Fruit fly (Drosophila melanogaster) whole organism, prepupa: ENCODE data around the gene CG13312.

Experiments used
- CG10631 ChIP-seq: fragments of 200-800 bp; sonication (Bioruptor generic); optimal IDR thresholded peaks from 2 replicates; lab custom pipeline; 2016; ENCODE audit warnings: missing biosample characterization, missing genetic modification characterization
- CG10669 ChIP-seq: fragments of 200-800 bp; sonication (Bioruptor generic); optimal IDR thresholded peaks from 3 replicates; lab custom pipeline; 2018; ENCODE audit warnings: missing biosample characterization, mild to moderate bottlenecking, missing genetic modification characterization, moderate library complexity
- CG15336 ChIP-seq: fragments of 200-800 bp; sonication (Bioruptor generic); IDR thresholded peaks from 2 replicates; pipeline ENCODE4 v1.3.6; 2022; ENCODE audit warnings: missing biosample characterization, missing genetic modification characterization
- CG31627 ChIP-seq: fragments of 200-800 bp; sonication (Bioruptor generic); optimal IDR thresholded peaks from 3 replicates; lab custom pipeline; 2016; ENCODE audit warnings: missing biosample characterization, missing genetic modification characterization
- CG32006 ChIP-seq: fragments of 200-800 bp; sonication (Bioruptor generic); optimal IDR thresholded peaks from 3 replicates; lab custom pipeline; 2017; ENCODE audit warnings: missing biosample characterization, mild to moderate bottlenecking, missing genetic modification characterization
- CG3919 ChIP-seq: fragments of 200-800 bp; sonication (Bioruptor generic); optimal IDR thresholded peaks from 3 replicates; lab custom pipeline; 2016; ENCODE audit warnings: missing biosample characterization, missing genetic modification characterization
- CG4318 ChIP-seq: fragments of 200-800 bp; sonication (Bioruptor generic); optimal IDR thresholded peaks from 3 replicates; lab custom pipeline; 2017; ENCODE audit warnings: missing biosample characterization, mild to moderate bottlenecking, missing genetic modification characterization
- CG6163 ChIP-seq: fragments of 200-800 bp; sonication (Bioruptor generic); IDR thresholded peaks from 3 replicates; pipeline ENCODE4 v1.3.6; 2022; ENCODE audit warnings: missing biosample characterization, missing genetic modification characterization
- CG6792 ChIP-seq: fragments of 200-800 bp; sonication (Bioruptor generic); optimal IDR thresholded peaks from 3 replicates; lab custom pipeline; 2016; ENCODE audit warnings: missing biosample characterization, missing genetic modification characterization
- CG6808 ChIP-seq: fragments of 200-800 bp; sonication (Bioruptor generic); optimal IDR thresholded peaks from 3 replicates; lab custom pipeline; 2017; ENCODE audit warnings: missing biosample characterization, missing genetic modification characterization, mild to moderate bottlenecking, moderate library complexity, missing genetic modification reagents
- CG6854 ChIP-seq: fragments of 200-800 bp; sonication (Bioruptor generic); optimal IDR thresholded peaks from 2 replicates; lab custom pipeline; 2017; ENCODE audit warnings: missing biosample characterization, mild to moderate bottlenecking, missing genetic modification characterization
- CG8119 ChIP-seq: fragments of 200-800 bp; sonication (Bioruptor generic); IDR thresholded peaks from 3 replicates; pipeline ENCODE4 v1.3.6; 2022; ENCODE audit warnings: missing biosample characterization, missing genetic modification characterization
- CG8319 ChIP-seq: fragments of 200-800 bp; sonication (Bioruptor generic); optimal IDR thresholded peaks from 3 replicates; lab custom pipeline; 2016; ENCODE audit warnings: missing biosample characterization, missing genetic modification characterization
- CG9139 ChIP-seq: fragments of 200-800 bp; sonication (Bioruptor generic); optimal IDR thresholded peaks from 3 replicates; lab custom pipeline; 2017; ENCODE audit warnings: missing biosample characterization, mild to moderate bottlenecking, missing genetic modification characterization
- Eip78C ChIP-seq: fragments of 200-800 bp; sonication (Bioruptor generic); peaks from one replicate; lab custom pipeline; 2016; ENCODE audit warnings: missing biosample characterization, missing genetic modification characterization
- Eip93F ChIP-seq: fragments of 200-800 bp; sonication (Bioruptor generic); optimal IDR thresholded peaks from 2 replicates; lab custom pipeline; 2016; ENCODE audit warnings: missing biosample characterization, mild to moderate bottlenecking, missing genetic modification characterization
- Ets96B ChIP-seq: fragments of 200-800 bp; optimal IDR thresholded peaks from 2 replicates; lab custom pipeline; 2019; ENCODE audit warnings: missing biosample characterization, mild to moderate bottlenecking, missing genetic modification characterization, moderate library complexity
- Hr38 ChIP-seq: sonication (Bioruptor generic); optimal IDR thresholded peaks from 2 replicates; lab custom pipeline; 2016; ENCODE audit warnings: missing biosample characterization, missing genetic modification characterization
- Hr39 ChIP-seq: fragments of 200-800 bp; sonication (Bioruptor generic); optimal IDR thresholded peaks from 2 replicates; lab custom pipeline; 2016; ENCODE audit warnings: missing biosample characterization, missing genetic modification characterization
- Hr4 ChIP-seq: fragments of 200-800 bp; sonication (Bioruptor generic); optimal IDR thresholded peaks from 3 replicates; lab custom pipeline; 2016; ENCODE audit warnings: missing biosample characterization, missing genetic modification characterization
- OdsH ChIP-seq: fragments of 200-800 bp; sonication (Bioruptor generic); optimal IDR thresholded peaks from 3 replicates; lab custom pipeline; 2016; ENCODE audit warnings: missing biosample characterization, missing genetic modification characterization
- acj6 ChIP-seq: fragments of 200-800 bp; sonication (Bioruptor generic); optimal IDR thresholded peaks from 3 replicates; lab custom pipeline; 2016; ENCODE audit warnings: missing biosample characterization, missing genetic modification characterization
- dac ChIP-seq: fragments of 200-800 bp; sonication (Bioruptor generic); optimal IDR thresholded peaks from 2 replicates; lab custom pipeline; 2017; ENCODE audit warnings: missing biosample characterization, mild to moderate bottlenecking, missing genetic modification characterization
- eg ChIP-seq: fragments of 200-800 bp; sonication (Bioruptor generic); IDR thresholded peaks from 3 replicates; pipeline ENCODE4 v1.3.6; 2022; ENCODE audit warnings: missing biosample characterization, missing genetic modification characterization
- fkh ChIP-seq: fragments of 200-800 bp; sonication (Bioruptor generic); optimal IDR thresholded peaks from 3 replicates; lab custom pipeline; 2017; ENCODE audit warnings: missing biosample characterization, mild to moderate bottlenecking, missing genetic modification characterization, moderate library complexity
- lz ChIP-seq: fragments of 200-800 bp; sonication (Bioruptor generic); optimal IDR thresholded peaks from 3 replicates; lab custom pipeline; 2016; ENCODE audit warnings: missing biosample characterization, missing genetic modification characterization
- net ChIP-seq: fragments of 200-800 bp; sonication (Bioruptor generic); optimal IDR thresholded peaks from 3 replicates; lab custom pipeline; 2016; ENCODE audit warnings: missing biosample characterization, missing genetic modification characterization
- pdm3 ChIP-seq: fragments of 200-800 bp; sonication (Bioruptor generic); optimal IDR thresholded peaks from 3 replicates; lab custom pipeline; 2016; ENCODE audit warnings: missing biosample characterization, missing genetic modification characterization
- salr ChIP-seq, 2 experiments: fragments of 200-800 bp; sonication (Bioruptor generic); optimal IDR thresholded peaks; 3 replicates each; lab custom pipeline; 2016 to 2018; ENCODE audit warnings: missing biosample characterization in 2 of 2, missing genetic modification characterization in 2 of 2, mild to moderate bottlenecking in 1 of 2
- ss ChIP-seq, 2 experiments: fragments of 200-800 bp; sonication (Bioruptor generic); optimal IDR thresholded peaks; 2 replicates in 1 of 2; 3 replicates in 1 of 2; lab custom pipeline; 2017 to 2018; ENCODE audit warnings: mild to moderate bottlenecking in 2 of 2, missing biosample characterization in 2 of 2, missing genetic modification characterization in 2 of 2, moderate library complexity in 1 of 2
- svp ChIP-seq: fragments of 200-800 bp; sonication (Bioruptor generic); peaks from one replicate; lab custom pipeline; 2016; ENCODE audit warnings: missing biosample characterization, missing genetic modification characterization

Gene CG13312

dm6 chr3L:8807113-8807651, at the start of gene CG13312, which contains the start of gene CG32024:
Gene CG13312, minus strand, starts transcription at chr3L:8807213.
Gene CG32024, plus strand, starts transcription at chr3L:8807601.
- peak; percentile 27 for TF ChIP-seq fkh (GFP tag; lab: Kevin White, UChicago)
- no peak for TF ChIP-seq CG32006 (GFP tag; lab: Kevin White, UChicago)

dm6 chr3L:8855262-8855661, 48.2 kb upstream of the CG13312 start:
- TF ChIP-seq Eip78C (GFP tag; lab: Kevin White, UChicago) = peak; percentile 6
- peak; percentile 21 for TF ChIP-seq svp
- TF ChIP-seq CG15336 (GFP tag; lab: Robert Waterston, UW) = no peak

dm6 chr3L:8853382-8853781, 46.4 kb upstream of the CG13312 start:
- TF ChIP-seq Eip93F (GFP tag; lab: Kevin White, UChicago) (no peak), CG8119 (GFP tag; lab: Robert Waterston, UW) (peak; percentile 38; the same call in 1 of the 3 replicates), acj6 (GFP tag; lab: Kevin White, UChicago) (peak; percentile 14), salr (GFP tag; optimal IDR thresholded peaks at IDR 0.05; lab: Kevin White, UChicago) (no peak), CG10631 (no peak), Ets96B (tag; lab: Kevin White, UChicago) (no peak), eg (0 out of 3 replicates have a peak, but pooled peaks have one; percentile 26), ss (GFP tag; optimal IDR thresholded peaks at IDR 0.05; lab: Kevin White, UChicago) (peak in 1 of 2 experiments; percentile 14), CG9139 (GFP tag; lab: Kevin White, UChicago) (no peak), Eip78C (GFP tag; lab: Kevin White, UChicago) (peak; percentile 50), pdm3 (GFP tag; lab: Kevin White, UChicago) (peak; percentile 28), CG10669 (GFP tag; lab: Kevin White, UChicago) (peak; percentile 16), CG4318 (GFP tag; lab: Kevin White, UChicago) (peak; percentile 4), CG32006 (GFP tag; lab: Kevin White, UChicago) (peak; percentile 43), CG6792 (GFP tag; lab: Kevin White, UChicago) (no peak), CG15336 (GFP tag; lab: Robert Waterston, UW) (peak; percentile 10; the same call in 1 of the 2 replicates), CG3919 (GFP tag; lab: Kevin White, UChicago) (peak; percentile 16), CG6854 (GFP tag; lab: Kevin White, UChicago) (no peak), OdsH (GFP tag; lab: Kevin White, UChicago) (peak; percentile 13), Hr4 (GFP tag; lab: Kevin White, UChicago) (peak; percentile 53), net (GFP tag; lab: Kevin White, UChicago) (peak; percentile 2), Hr39 (GFP tag; lab: Kevin White, UChicago) (no peak), lz (GFP tag; lab: Kevin White, UChicago) (no peak), fkh (GFP tag; lab: Kevin White, UChicago) (no peak)

dm6 chr3L:8852907-8853306, 45.9 kb upstream of the CG13312 start:
- peak; percentile 5; the same call in 1 of the 3 replicates for TF ChIP-seq CG6163 (GFP tag; lab: Robert Waterston, UW)
- TF ChIP-seq lz (GFP tag; lab: Kevin White, UChicago) = peak; percentile 13
- peak; percentile 35 for TF ChIP-seq svp
- TF ChIP-seq CG31627 (GFP tag; lab: Kevin White, UChicago) = peak; percentile 26
- TF ChIP-seq CG6854 (GFP tag; lab: Kevin White, UChicago) = no peak

- TF ChIP-seq CG6808 (GFP tag; lab: Kevin White, UChicago) (no peak), CG8319 (GFP tag; lab: Kevin White, UChicago) (no peak), Hr38 (GFP tag; lab: Kevin White, UChicago) (no peak), Eip78C (GFP tag; lab: Kevin White, UChicago) (no peak), dac (GFP tag; lab: Kevin White, UChicago) (no peak), ss (GFP tag; optimal IDR thresholded peaks at IDR 0.05; lab: Kevin White, UChicago) (peak; percentile 48 to 96)
Observed at dm6 chr3L:8851950-8852349, 44.9 kb upstream of the CG13312 start.
